Fruit fly (Drosophila melanogaster) whole organism, embryonic: ENCODE results near the gene Mul1.

Experiments
- Adf1 ChIP-seq: fragments of 200-800 bp; sonication (Bioruptor generic); IDR thresholded peaks from 2 replicates; pipeline ENCODE4 v1.3.6; 2022; ENCODE audit warnings: missing biosample characterization, missing genetic modification characterization
- Atf3 ChIP-seq: fragments of 200-800 bp; sonication (Bioruptor generic); optimal IDR thresholded peaks from 3 replicates; lab custom pipeline; 2016; ENCODE audit warnings: missing biosample characterization, missing genetic modification characterization
- CG10979 ChIP-seq: fragments of 200-800 bp; sonication (Bioruptor generic); optimal IDR thresholded peaks from 2 replicates; lab custom pipeline; 2018; ENCODE audit warnings: missing biosample characterization, mild to moderate bottlenecking, missing genetic modification characterization, moderate library complexity
- CG13287 ChIP-seq: fragments of 200-800 bp; sonication (Bioruptor generic); IDR thresholded peaks from 2 replicates; pipeline ENCODE4 v1.3.6; 2022; ENCODE audit warnings: missing biosample characterization, missing genetic modification characterization; ENCODE audit not compliant: partially characterized antibody
- CG13424 ChIP-seq: fragments of 200-800 bp; sonication (Bioruptor generic); optimal IDR thresholded peaks from 2 replicates; lab custom pipeline; 2019; ENCODE audit warnings: missing biosample characterization, mild to moderate bottlenecking, missing genetic modification characterization, moderate library complexity
- CG15269 ChIP-seq: fragments of 200-800 bp; sonication (Bioruptor generic); optimal IDR thresholded peaks from 2 replicates; lab custom pipeline; 2018; ENCODE audit warnings: missing biosample characterization, mild to moderate bottlenecking, missing genetic modification characterization, moderate library complexity
- CG17328 ChIP-seq: fragments of 200-800 bp; sonication (Bioruptor generic); IDR thresholded peaks from 2 replicates; pipeline ENCODE4 v1.3.6; 2022; ENCODE audit warnings: missing biosample characterization, missing genetic modification characterization
- CG17385 ChIP-seq: fragments of 200-800 bp; sonication (Bioruptor generic); optimal IDR thresholded peaks from 3 replicates; lab custom pipeline; 2018; ENCODE audit warnings: missing biosample characterization, mild to moderate bottlenecking, missing genetic modification characterization
- CG2712 ChIP-seq: fragments of 200-800 bp; optimal IDR thresholded peaks from 3 replicates; lab custom pipeline; 2019; ENCODE audit warnings: missing biosample characterization, mild to moderate bottlenecking, missing genetic modification characterization, moderate library complexity
- CG31441 ChIP-seq: fragments of 200-800 bp; sonication (Bioruptor generic); IDR thresholded peaks from 2 replicates; pipeline ENCODE4 v1.3.6; 2022; ENCODE audit warnings: missing biosample characterization, missing genetic modification characterization
- CG3838 ChIP-seq: fragments of 200-800 bp; sonication (Bioruptor generic); optimal IDR thresholded peaks from 3 replicates; lab custom pipeline; 2016; ENCODE audit warnings: missing biosample characterization, missing genetic modification characterization
- CG4820 ChIP-seq: fragments of 200-800 bp; sonication (Bioruptor generic); optimal IDR thresholded peaks from 3 replicates; lab custom pipeline; 2016; ENCODE audit warnings: missing biosample characterization, missing genetic modification characterization
- CG5245 ChIP-seq: fragments of 200-800 bp; sonication (Bioruptor generic); optimal IDR thresholded peaks from 3 replicates; lab custom pipeline; 2016; ENCODE audit warnings: missing biosample characterization, missing genetic modification characterization
- CG6272 ChIP-seq: fragments of 200-800 bp; sonication (Bioruptor generic); IDR thresholded peaks from 2 replicates; pipeline ENCODE4 v1.3.6; 2022; ENCODE audit warnings: missing biosample characterization, missing genetic modification characterization
- CG6854 ChIP-seq: fragments of 200-800 bp; sonication (Bioruptor generic); optimal IDR thresholded peaks from 3 replicates; lab custom pipeline; 2017; ENCODE audit warnings: missing biosample characterization, mild to moderate bottlenecking, missing genetic modification characterization
- CG7271 ChIP-seq: fragments of 200-800 bp; sonication (Bioruptor generic); optimal IDR thresholded peaks from 2 replicates; lab custom pipeline; 2018; ENCODE audit warnings: missing biosample characterization, mild to moderate bottlenecking, missing genetic modification characterization, moderate library complexity
- CG7745 ChIP-seq: fragments of 200-800 bp; sonication (Bioruptor generic); optimal IDR thresholded peaks from 2 replicates; lab custom pipeline; 2018; ENCODE audit warnings: missing biosample characterization, mild to moderate bottlenecking, missing genetic modification characterization, moderate library complexity
- CoRest ChIP-seq: fragments of 200-800 bp; sonication (Bioruptor generic); optimal IDR thresholded peaks from 3 replicates; lab custom pipeline; 2018; ENCODE audit warnings: missing biosample characterization, mild to moderate bottlenecking, missing genetic modification characterization, moderate library complexity
- D ChIP-seq, 2 experiments: fragments of 200-800 bp in 1 of 2; fragments of >200 bp in 1 of 2; sonication (Bioruptor generic) in 1 of 2; optimal IDR thresholded peaks; 2 replicates in 1 of 2; 3 replicates in 1 of 2; lab custom pipeline; 2017; ENCODE audit warnings: mild to moderate bottlenecking in 1 of 2, missing biosample characterization in 1 of 2, missing genetic modification characterization in 1 of 2, missing genetic modification reagents in 1 of 2
- Deaf1 ChIP-seq: fragments of 200-800 bp; optimal IDR thresholded peaks from 3 replicates; lab custom pipeline; 2019; ENCODE audit warnings: missing biosample characterization, mild to moderate bottlenecking, missing genetic modification characterization, moderate library complexity
- Fer2 ChIP-seq: fragments of 200-800 bp; sonication (Bioruptor generic); optimal IDR thresholded peaks from 2 replicates; lab custom pipeline; 2018; ENCODE audit warnings: missing biosample characterization, mild to moderate bottlenecking, missing genetic modification characterization, moderate library complexity
- Fer3 ChIP-seq: fragments of 200-800 bp; sonication (Bioruptor generic); optimal IDR thresholded peaks from 2 replicates; lab custom pipeline; 2018; ENCODE audit warnings: missing biosample characterization, mild to moderate bottlenecking, missing genetic modification characterization, moderate library complexity
- Hand ChIP-seq: fragments of 200-800 bp; sonication (Bioruptor generic); optimal IDR thresholded peaks from 2 replicates; lab custom pipeline; 2017; ENCODE audit warnings: mild to moderate bottlenecking, missing biosample characterization, missing genetic modification reagents, missing genetic modification characterization
- Lhr ChIP-seq: fragments of 200-800 bp; sonication (Bioruptor generic); optimal IDR thresholded peaks from 3 replicates; lab custom pipeline; 2017; ENCODE audit warnings: mild to moderate bottlenecking, missing biosample characterization, missing genetic modification reagents, missing genetic modification characterization
- NFAT ChIP-seq: fragments of 200-800 bp; sonication (Bioruptor generic); IDR thresholded peaks from 2 replicates; pipeline ENCODE4 v1.3.6; 2022; ENCODE audit warnings: missing biosample characterization, missing genetic modification characterization
- Neu2 ChIP-seq: fragments of 200-800 bp; sonication (Bioruptor generic); optimal IDR thresholded peaks from 3 replicates; lab custom pipeline; 2016; ENCODE audit warnings: missing biosample characterization, missing genetic modification characterization, borderline replicate concordance
- NfI ChIP-seq: fragments of 200-800 bp; sonication (Bioruptor generic); optimal IDR thresholded peaks from 3 replicates; lab custom pipeline; 2018; ENCODE audit warnings: missing biosample characterization, mild to moderate bottlenecking, missing genetic modification characterization, moderate library complexity
- Oli ChIP-seq: fragments of 200-800 bp; sonication (Bioruptor generic); optimal IDR thresholded peaks from 2 replicates; lab custom pipeline; 2018; ENCODE audit warnings: missing biosample characterization, mild to moderate bottlenecking, missing genetic modification characterization, moderate library complexity
- Sin3A ChIP-seq: fragments of >200 bp; optimal IDR thresholded peaks from 2 replicates; lab custom pipeline; 2018
- Xbp1 ChIP-seq: fragments of 200-800 bp; sonication (Bioruptor generic); optimal IDR thresholded peaks from 3 replicates; lab custom pipeline; 2016; ENCODE audit warnings: missing biosample characterization, mild to moderate bottlenecking, missing genetic modification characterization
- bsh ChIP-seq, 2 experiments: fragments of 200-800 bp; sonication (Bioruptor generic); optimal IDR thresholded peaks; 2 replicates each; lab custom pipeline; 2017 to 2018; ENCODE audit warnings: mild to moderate bottlenecking in 2 of 2, missing biosample characterization in 2 of 2, missing genetic modification characterization in 2 of 2, moderate library complexity in 1 of 2
- chm ChIP-seq: fragments of 200-800 bp; sonication (Bioruptor generic); IDR thresholded peaks from 2 replicates; pipeline ENCODE4 v1.3.6; 2022; ENCODE audit warnings: missing biosample characterization, missing genetic modification characterization
- crp ChIP-seq, 2 experiments: fragments of 200-800 bp; sonication (Bioruptor generic); optimal IDR thresholded peaks; 2 replicates in 1 of 2; 3 replicates in 1 of 2; lab custom pipeline; 2017; ENCODE audit warnings: missing biosample characterization in 2 of 2, missing genetic modification characterization in 2 of 2, mild to moderate bottlenecking in 1 of 2, moderate library complexity in 1 of 2
- danr ChIP-seq: fragments of 200-800 bp; sonication (Bioruptor generic); IDR thresholded peaks from 2 replicates; pipeline ENCODE4 v1.3.6; 2022; ENCODE audit warnings: missing biosample characterization, missing genetic modification characterization
- dmrt11E ChIP-seq: fragments of 200-800 bp; sonication (Bioruptor generic); optimal IDR thresholded peaks from 3 replicates; lab custom pipeline; 2018; ENCODE audit warnings: missing biosample characterization, mild to moderate bottlenecking, missing genetic modification characterization, moderate library complexity
- eyg ChIP-seq: fragments of 200-800 bp; sonication (Bioruptor generic); optimal IDR thresholded peaks from 3 replicates; lab custom pipeline; 2016; ENCODE audit warnings: missing biosample characterization, missing genetic modification characterization
- ftz-f1 ChIP-seq: fragments of 200-800 bp; sonication (Bioruptor generic); optimal IDR thresholded peaks from 2 replicates; lab custom pipeline; 2016; ENCODE audit warnings: missing biosample characterization, missing genetic modification characterization
- ham ChIP-seq: fragments of 200-800 bp; sonication (Bioruptor generic); IDR thresholded peaks from 2 replicates; pipeline ENCODE4 v1.3.6; 2022; ENCODE audit warnings: missing biosample characterization, missing genetic modification characterization
- her ChIP-seq: fragments of 200-800 bp; sonication (Bioruptor generic); optimal IDR thresholded peaks from 2 replicates; lab custom pipeline; 2016; ENCODE audit warnings: missing biosample characterization, missing genetic modification characterization
- hkb ChIP-seq, 2 experiments: fragments of 200-800 bp in 1 of 2; fragments of >200 bp in 1 of 2; sonication (Bioruptor generic) in 1 of 2; IDR thresholded peaks in 1 of 2; optimal IDR thresholded peaks in 1 of 2; 2 replicates each; pipeline versions ENCODE4 v1.3.6 to Lab custom; 2017 to 2022; ENCODE audit warnings: missing biosample characterization in 1 of 2, missing genetic modification characterization in 1 of 2
- hth ChIP-seq: fragments of >200 bp; optimal IDR thresholded peaks from 2 replicates; lab custom pipeline; 2017; ENCODE audit warnings: inconsistent platforms
- mirr ChIP-seq: fragments of 200-800 bp; sonication (Bioruptor generic); optimal IDR thresholded peaks from 3 replicates; lab custom pipeline; 2018; ENCODE audit warnings: missing biosample characterization, mild to moderate bottlenecking, missing genetic modification characterization
- nerfin-1 ChIP-seq: fragments of 200-800 bp; sonication (Bioruptor generic); optimal IDR thresholded peaks from 3 replicates; lab custom pipeline; 2019; ENCODE audit warnings: missing biosample characterization, mild to moderate bottlenecking, missing genetic modification characterization, moderate library complexity
- nmo ChIP-seq: fragments of 200-800 bp; sonication (Bioruptor generic); optimal IDR thresholded peaks from 2 replicates; lab custom pipeline; 2018; ENCODE audit warnings: missing biosample characterization, mild to moderate bottlenecking, missing genetic modification characterization, moderate library complexity
- ranshi ChIP-seq: fragments of 200-800 bp; sonication (Bioruptor generic); IDR thresholded peaks from 2 replicates; pipeline ENCODE4 v1.3.6; 2022; ENCODE audit warnings: missing biosample characterization, missing genetic modification characterization
- schlank ChIP-seq: fragments of 200-800 bp; sonication (Bioruptor generic); optimal IDR thresholded peaks from 2 replicates; lab custom pipeline; 2018; ENCODE audit warnings: missing biosample characterization, mild to moderate bottlenecking, missing genetic modification characterization
- shn ChIP-seq: fragments of 200-800 bp; sonication (Bioruptor generic); optimal IDR thresholded peaks from 3 replicates; lab custom pipeline; 2016; ENCODE audit warnings: missing biosample characterization, missing genetic modification characterization
- unpg ChIP-seq: fragments of 200-800 bp; sonication (Bioruptor generic); optimal IDR thresholded peaks from 3 replicates; lab custom pipeline; 2018; ENCODE audit warnings: missing biosample characterization, mild to moderate bottlenecking, missing genetic modification characterization, moderate library complexity
- wek ChIP-seq: fragments of 200-800 bp; sonication (Bioruptor generic); optimal IDR thresholded peaks from 3 replicates; lab custom pipeline; 2018; ENCODE audit warnings: missing biosample characterization, mild to moderate bottlenecking, missing genetic modification characterization, moderate library complexity

Gene Mul1

dm6 chr3L:4049082-4049481 is 27.8 kb downstream of the Mul1 start (continued):
- TF ChIP-seq Lhr (GFP tag; lab: Kevin White, UChicago), result no peak
- TF ChIP-seq NfI (GFP tag; lab: Kevin White, UChicago), result no peak
- TF ChIP-seq bsh (GFP tag; optimal IDR thresholded peaks at IDR 0.05; lab: Kevin White, UChicago), result peak in 1 of 2 experiments; percentile 18
- TF ChIP-seq danr, result no peak
- no peak for TF ChIP-seq crp (GFP tag; optimal IDR thresholded peaks at IDR 0.05; lab: Kevin White, UChicago)
- no peak for TF ChIP-seq Hand
- no peak for TF ChIP-seq CG5245 (GFP tag; lab: Kevin White, UChicago)
- peak; percentile 15 for TF ChIP-seq CG10979 (tag; lab: Kevin White, UChicago)
- no peak for TF ChIP-seq NFAT (GFP tag; lab: Robert Waterston, UW)
- no peak for TF ChIP-seq dmrt11E
- peak; percentile 7 for TF ChIP-seq unpg
- no peak for TF ChIP-seq D (optimal IDR thresholded peaks at IDR 0.05; lab: Kevin White, UChicago)
- TF ChIP-seq D (GFP tag; optimal IDR thresholded peaks at IDR 0.05; lab: Kevin White, UChicago), result no peak
- peak; percentile 37 for TF ChIP-seq CG2712 (tag; lab: Kevin White, UChicago)
- TF ChIP-seq CG7745, result no peak
- TF ChIP-seq Fer2, result no peak
- no peak for TF ChIP-seq chm (GFP tag; lab: Robert Waterston, UW)
- no peak for TF ChIP-seq schlank (tag; lab: Kevin White, UChicago)
- TF ChIP-seq CG15269 (tag; lab: Kevin White, UChicago), result peak; percentile 46
- TF ChIP-seq Deaf1, result no peak
- TF ChIP-seq hkb (optimal IDR thresholded peaks at IDR 0.05; lab: Kevin White, UChicago), result no peak
- TF ChIP-seq hkb (GFP tag; IDR thresholded peaks at IDR 0.05; lab: Robert Waterston, UW), result peak; percentile 38; the same call in 1 of the 2 replicates
- TF ChIP-seq ham, result no peak
- TF ChIP-seq her, result no peak
- TF ChIP-seq hth (lab: Kevin White, UChicago), result no peak
- no peak for TF ChIP-seq wek (GFP tag; lab: Kevin White, UChicago)
- TF ChIP-seq Sin3A, result no peak
- TF ChIP-seq Fer3 (tag; lab: Kevin White, UChicago), result no peak
- TF ChIP-seq shn (GFP tag; lab: Kevin White, UChicago), result no peak
- no peak for TF ChIP-seq Atf3 (GFP tag; lab: Kevin White, UChicago)
- no peak for TF ChIP-seq CG3838
- peak; percentile 11 for TF ChIP-seq CG13424 (tag; lab: Kevin White, UChicago)
- peak; percentile 35 for TF ChIP-seq Oli (tag; lab: Kevin White, UChicago)
- TF ChIP-seq Xbp1 (GFP tag; lab: Kevin White, UChicago), result peak; percentile 6
- no peak for TF ChIP-seq ftz-f1
- TF ChIP-seq CG6854 (GFP tag; lab: Kevin White, UChicago), result no peak
- TF ChIP-seq CG7271, result no peak
- peak; percentile 24 for TF ChIP-seq nmo (GFP tag; lab: Kevin White, UChicago)
- peak; percentile 42; the same call in 1 of the 2 replicates for TF ChIP-seq CG31441

- TF ChIP-seq CG3838 (no peak), Adf1 (GFP tag; lab: Robert Waterston, UW) (no peak)
- TF ChIP-seq, all 482 proteins: peak for 0
Measured at dm6 chr3L:4055438-4055962, 34.2 kb downstream of the Mul1 start.

dm6 chr3L:4056812-4057211 is 35.6 kb downstream of the Mul1 start:
- TF ChIP-seq CG10979 (tag; lab: Kevin White, UChicago) (no peak), CoRest (tag; lab: Kevin White, UChicago) (no peak), CG17328 (GFP tag; lab: Robert Waterston, UW) (no peak), CG13287 (GFP tag; lab: Robert Waterston, UW) (no peak), CG17385 (GFP tag; lab: Kevin White, UChicago) (no peak), schlank (tag; lab: Kevin White, UChicago) (no peak), Neu2 (GFP tag; lab: Kevin White, UChicago) (no peak), CG6272 (GFP tag; lab: Robert Waterston, UW) (no peak), eyg (GFP tag; lab: Kevin White, UChicago) (no peak), mirr (no peak), ranshi (GFP tag; lab: Robert Waterston, UW) (no peak), nerfin-1 (tag; lab: Kevin White, UChicago) (no peak), CG4820 (no peak)
